Fruit fly (Drosophila melanogaster) whole organism, larva: ENCODE measurements around the gene CG6996.

Experiments used
- noc ChIP-seq: fragments of 200-800 bp; sonication (Bioruptor generic); optimal IDR thresholded peaks from 3 replicates; lab custom pipeline; 2019; ENCODE audit warnings: missing biosample characterization, mild to moderate bottlenecking, missing genetic modification characterization, moderate library complexity

Gene CG6996

dm6 chr3L:20223398-20223951 lies 16.1 kb downstream of the CG6996 start, which contains the start of gene CG17147:
CG17147 (plus strand) TSS chr3L:20223932.
- peak; percentile 97 for TF ChIP-seq noc (tag; lab: Kevin White, UChicago)

- TF ChIP-seq noc (tag; lab: Kevin White, UChicago), result no peak
Measured at dm6 chr3L:20226153-20226552, 18.8 kb downstream of the CG6996 start.

- TF ChIP-seq noc (tag; lab: Kevin White, UChicago), result no peak
Measured at dm6 chr3L:20230178-20230775, 22.9 kb downstream of the CG6996 start.

dm6 chr3L:20231369-20231768 lies 24.0 kb downstream of the CG6996 start, which contains the start of gene CG13813:
CG13813 (plus strand) TSS chr3L:20231669.
- no peak for TF ChIP-seq noc (tag; lab: Kevin White, UChicago)

- TF ChIP-seq noc (tag; lab: Kevin White, UChicago), result no peak
Measured at dm6 chr3L:20237167-20237566, 29.8 kb downstream of the CG6996 start.

dm6 chr3L:20240753-20241152 lies 33.4 kb downstream of the CG6996 start, which contains the start of gene Clc:
Clc (plus strand) TSS chr3L:20241053.
- no peak for TF ChIP-seq noc (tag; lab: Kevin White, UChicago)

dm6 chr3L:20241163-20241970 lies 34.0 kb downstream of the CG6996 start, which contains the start of the genes CG6951 and CG17233:
CG6951 (plus strand) TSS chr3L:20241267.
CG17233 (minus strand) TSS chr3L:20241903.
- peak; percentile 4 for TF ChIP-seq noc (tag; lab: Kevin White, UChicago)

- peak; percentile 48 for TF ChIP-seq noc (tag; lab: Kevin White, UChicago)
Measured at dm6 chr3L:20241987-20242982, 35.0 kb downstream of the CG6996 start.

dm6 chr3L:20247513-20248173 lies 40.3 kb downstream of the CG6996 start, which contains the start of gene rdgC:
rdgC (plus strand) TSS chr3L:20248080.
- peak; percentile 94 for TF ChIP-seq noc (tag; lab: Kevin White, UChicago)
